Fruit fly (Drosophila melanogaster) whole organism, adult: ENCODE measurements around the gene CG7950.

Experiments
- CG12768 ChIP-seq: fragments of 200-800 bp; sonication (Bioruptor generic); optimal IDR thresholded peaks from 2 replicates; lab custom pipeline; 2017; ENCODE audit warnings: missing biosample characterization, missing genetic modification characterization, mild to moderate bottlenecking, moderate library complexity, missing genetic modification reagents
- CG7045 ChIP-seq: fragments of 200-800 bp; sonication (Bioruptor generic); optimal IDR thresholded peaks from 2 replicates; lab custom pipeline; 2017; ENCODE audit warnings: missing biosample characterization, mild to moderate bottlenecking, missing genetic modification characterization
- CG7101 ChIP-seq: fragments of 200-800 bp; sonication (Bioruptor generic); optimal IDR thresholded peaks from 2 replicates; lab custom pipeline; 2018; ENCODE audit warnings: missing biosample characterization, mild to moderate bottlenecking, missing genetic modification characterization, moderate library complexity
- Clk ChIP-seq: fragments of 200-800 bp; sonication (Bioruptor generic); optimal IDR thresholded peaks from 2 replicates; lab custom pipeline; 2017; ENCODE audit warnings: missing biosample characterization, missing genetic modification characterization
- Crg-1 ChIP-seq: fragments of 200-800 bp; sonication (Bioruptor generic); optimal IDR thresholded peaks from 2 replicates; lab custom pipeline; 2016; ENCODE audit warnings: missing biosample characterization, missing genetic modification characterization
- Hr96 ChIP-seq: fragments of 200-800 bp; sonication (Bioruptor generic); optimal IDR thresholded peaks from 2 replicates; lab custom pipeline; 2016; ENCODE audit warnings: missing biosample characterization, missing genetic modification characterization
- kay ChIP-seq: fragments of 200-800 bp; sonication (Bioruptor generic); peaks from one replicate; lab custom pipeline; 2016; ENCODE audit warnings: missing biosample characterization, missing genetic modification characterization, borderline replicate concordance
- ovo ChIP-seq: fragments of 200-800 bp; sonication (Bioruptor generic); optimal IDR thresholded peaks from 2 replicates; lab custom pipeline; 2016; ENCODE audit warnings: missing biosample characterization, missing genetic modification characterization
- pad ChIP-seq: fragments of 200-800 bp; sonication (Bioruptor generic); optimal IDR thresholded peaks from 3 replicates; lab custom pipeline; 2017; ENCODE audit warnings: missing biosample characterization, missing genetic modification characterization, mild to moderate bottlenecking, moderate library complexity, missing genetic modification reagents
- tj ChIP-seq: fragments of 200-800 bp; sonication (Bioruptor generic); optimal IDR thresholded peaks from 3 replicates; lab custom pipeline; 2017; ENCODE audit warnings: missing biosample characterization, mild to moderate bottlenecking, missing genetic modification characterization, moderate library complexity

DNA sequence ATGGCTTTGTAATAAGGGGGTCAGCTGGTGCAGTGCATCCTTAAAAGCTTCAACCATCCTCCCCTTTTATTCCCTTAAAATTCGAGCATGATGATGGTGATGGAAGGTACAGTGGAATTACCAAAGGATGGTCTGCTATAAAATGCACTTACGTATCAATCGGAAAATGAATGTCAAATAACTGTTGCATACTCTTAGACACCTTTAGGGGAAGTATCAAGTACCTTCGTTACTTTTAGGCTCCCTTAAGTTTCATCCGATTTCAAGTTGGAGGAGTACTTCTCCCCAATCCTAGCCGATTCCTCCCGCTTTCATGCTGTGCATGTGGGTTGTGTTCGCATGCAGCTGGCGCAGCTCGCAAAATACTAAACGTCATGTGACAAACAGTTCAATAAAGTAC, 13.5 kb downstream of the CG7950 start:
- no peak for TF ChIP-seq Clk (GFP tag; lab: Kevin White, UChicago)
- no peak for TF ChIP-seq pad (GFP tag; lab: Kevin White, UChicago)
- no peak for TF ChIP-seq Hr96 (GFP tag; lab: Kevin White, UChicago)
- TF ChIP-seq kay (GFP tag; lab: Kevin White, UChicago) = no peak
- TF ChIP-seq tj = no peak
- TF ChIP-seq Crg-1 (GFP tag; lab: Kevin White, UChicago) = no peak
- TF ChIP-seq CG7045 = no peak
- no peak for TF ChIP-seq CG7101
- no peak for TF ChIP-seq ovo (GFP tag; lab: Kevin White, UChicago)
- TF ChIP-seq CG12768 (GFP tag; lab: Kevin White, UChicago) = no peak
